Worm (Caenorhabditis elegans) whole organism, L2 larva: ENCODE data around the gene egrh-2.

Source experiments
- C34F6.9 ChIP-seq: fragments of 150-350 bp; optimal IDR thresholded peaks from 2 replicates; lab custom pipeline; 2014; ENCODE audit warnings: missing biosample characterization, missing genetic modification characterization
- R02D3.7 ChIP-seq: fragments of 150-350 bp; optimal IDR thresholded peaks from 2 replicates; lab custom pipeline; 2014; ENCODE audit warnings: missing biosample characterization, missing genetic modification characterization
- Y55F3AM.14 ChIP-seq: fragments of 200-800 bp; sonication (Bioruptor generic); optimal IDR thresholded peaks from 2 replicates; lab custom pipeline; 2018; ENCODE audit warnings: mild to moderate bottlenecking, missing genetic modification characterization, missing compliant biosample characterization
- ZK546.5 ChIP-seq: sonication (generic microtip); optimal IDR thresholded peaks from 2 replicates; lab custom pipeline; 2017; ENCODE audit warnings: missing biosample characterization, missing genetic modification characterization
- alr-1 ChIP-seq: fragments of 150-350 bp; optimal IDR thresholded peaks from 2 replicates; lab custom pipeline; 2014; ENCODE audit warnings: missing biosample characterization, missing genetic modification characterization
- aly-2 ChIP-seq: fragments of 150-350 bp; optimal IDR thresholded peaks from 2 replicates; lab custom pipeline; 2014; ENCODE audit warnings: missing biosample characterization, missing genetic modification characterization
- ama-1 ChIP-seq: fragments of 150-350 bp; optimal IDR thresholded peaks from 2 replicates; lab custom pipeline; 2018; ENCODE audit warnings: inconsistent platforms
- ceh-82 ChIP-seq: fragments of 150-350 bp; optimal IDR thresholded peaks from 2 replicates; lab custom pipeline; 2014; ENCODE audit warnings: missing biosample characterization, missing genetic modification characterization
- crh-2 ChIP-seq: sonication (generic microtip); optimal IDR thresholded peaks from 2 replicates; lab custom pipeline; 2017; ENCODE audit warnings: missing biosample characterization, missing genetic modification characterization
- dmd-4 ChIP-seq: sonication (generic microtip); optimal IDR thresholded peaks from 2 replicates; lab custom pipeline; 2017; ENCODE audit warnings: missing biosample characterization, missing genetic modification characterization
- elt-1 ChIP-seq: fragments of 150-350 bp; optimal IDR thresholded peaks from 2 replicates; lab custom pipeline; 2014; ENCODE audit warnings: missing biosample characterization, missing genetic modification characterization
- elt-3 ChIP-seq: sonication (generic microtip); optimal IDR thresholded peaks from 2 replicates; lab custom pipeline; 2017; ENCODE audit warnings: missing biosample characterization, missing genetic modification characterization
- gmeb-1 ChIP-seq: fragments of 150-350 bp; optimal IDR thresholded peaks from 2 replicates; lab custom pipeline; 2014; ENCODE audit warnings: missing biosample characterization, missing genetic modification characterization
- lin-11 ChIP-seq: fragments of 150-350 bp; sonication (generic microtip); optimal IDR thresholded peaks from 2 replicates; lab custom pipeline; 2014; ENCODE audit warnings: missing biosample characterization, missing genetic modification characterization, inconsistent platforms, mixed read lengths
- lin-13 ChIP-seq: fragments of 150-350 bp; optimal IDR thresholded peaks from 2 replicates; lab custom pipeline; 2014; ENCODE audit warnings: missing biosample characterization, missing genetic modification reagents, missing genetic modification characterization
- lin-39 ChIP-seq: fragments of 150-350 bp; optimal IDR thresholded peaks from 2 replicates; lab custom pipeline; 2014; ENCODE audit warnings: missing biosample characterization, missing genetic modification reagents, missing genetic modification characterization
- lsy-2 ChIP-seq, 2 experiments: fragments of 150-350 bp in 1 of 2; sonication (generic microtip) in 1 of 2; optimal IDR thresholded peaks; 2 replicates each; lab custom pipeline; 2014 to 2017; ENCODE audit warnings: missing biosample characterization in 2 of 2, missing genetic modification characterization in 2 of 2
- mab-5 ChIP-seq: fragments of 150-350 bp; optimal IDR thresholded peaks from 2 replicates; lab custom pipeline; 2014; ENCODE audit warnings: missing biosample characterization, missing genetic modification characterization
- nhr-129 ChIP-seq: fragments of 150-350 bp; optimal IDR thresholded peaks from 2 replicates; lab custom pipeline; 2014; ENCODE audit warnings: missing biosample characterization, missing genetic modification characterization
- nhr-21 ChIP-seq: fragments of 150-350 bp; optimal IDR thresholded peaks from 2 replicates; lab custom pipeline; 2014; ENCODE audit warnings: missing biosample characterization, missing genetic modification characterization
- nhr-23 ChIP-seq: fragments of 150-350 bp; optimal IDR thresholded peaks from 2 replicates; lab custom pipeline; 2014; ENCODE audit warnings: missing biosample characterization, missing genetic modification reagents, missing genetic modification characterization
- nhr-237 ChIP-seq: fragments of 150-350 bp; optimal IDR thresholded peaks from 2 replicates; lab custom pipeline; 2014; ENCODE audit warnings: missing biosample characterization, missing genetic modification characterization
- nhr-25 ChIP-seq: fragments of 150-350 bp; sonication (generic microtip); optimal IDR thresholded peaks from 3 replicates; lab custom pipeline; 2014; ENCODE audit warnings: missing biosample characterization, missing genetic modification characterization
- nhr-6 ChIP-seq: fragments of 150-350 bp; optimal IDR thresholded peaks from 2 replicates; lab custom pipeline; 2014; ENCODE audit warnings: missing biosample characterization, missing genetic modification characterization
- nhr-77 ChIP-seq: fragments of 150-350 bp; optimal IDR thresholded peaks from 2 replicates; lab custom pipeline; 2014; ENCODE audit warnings: missing biosample characterization, missing genetic modification characterization
- peb-1 ChIP-seq: fragments of 150-350 bp; optimal IDR thresholded peaks from 2 replicates; lab custom pipeline; 2014; ENCODE audit warnings: missing biosample characterization, missing genetic modification characterization
- sem-4 ChIP-seq: fragments of 150-350 bp; optimal IDR thresholded peaks from 2 replicates; lab custom pipeline; 2014; ENCODE audit warnings: missing biosample characterization, missing genetic modification reagents, missing genetic modification characterization
- sma-9 ChIP-seq, 2 experiments: fragments of 150-350 bp in 1 of 2; sonication (generic microtip) in 1 of 2; optimal IDR thresholded peaks; 2 replicates each; lab custom pipeline; 2014 to 2016; ENCODE audit warnings: missing genetic modification characterization in 2 of 2, mild to moderate bottlenecking in 1 of 2, missing biosample characterization in 1 of 2, missing compliant biosample characterization in 1 of 2, missing genetic modification reagents in 1 of 2, moderate library complexity in 1 of 2
- unc-39 ChIP-seq: fragments of 150-350 bp; optimal IDR thresholded peaks from 2 replicates; lab custom pipeline; 2014; ENCODE audit warnings: missing biosample characterization, missing genetic modification characterization
- unc-55 ChIP-seq: fragments of 150-350 bp; sonication (generic microtip); optimal IDR thresholded peaks from 3 replicates; lab custom pipeline; 2014; ENCODE audit warnings: missing biosample characterization, missing genetic modification reagents, missing genetic modification characterization
- zag-1 ChIP-seq: fragments of 150-350 bp; optimal IDR thresholded peaks from 2 replicates; lab custom pipeline; 2014; ENCODE audit warnings: missing biosample characterization, missing genetic modification characterization
- ztf-11 ChIP-seq: sonication (generic microtip); optimal IDR thresholded peaks from 2 replicates; lab custom pipeline; 2017; ENCODE audit warnings: missing biosample characterization, missing genetic modification characterization
- ztf-4 ChIP-seq: fragments of 150-350 bp; optimal IDR thresholded peaks from 2 replicates; lab custom pipeline; 2014; ENCODE audit warnings: missing biosample characterization, missing genetic modification characterization

Gene egrh-2

ce11 chrIV:1006662-1007061 is 16.4 kb upstream of the egrh-2 start:
- TF ChIP-seq sem-4 (tag; lab: Kevin White, UChicago) = no peak
- no peak for TF ChIP-seq ztf-4 (tag; lab: Kevin White, UChicago)
- no peak for TF ChIP-seq sma-9 (GFP tag; optimal IDR thresholded peaks at IDR 0.05; lab: Kevin White, UChicago)
- no peak for TF ChIP-seq sma-9 (tag; optimal IDR thresholded peaks at IDR 0.05; lab: Kevin White, UChicago)
- TF ChIP-seq lin-13 (GFP tag; lab: Kevin White, UChicago) = no peak
- no peak for TF ChIP-seq nhr-6 (tag; lab: Kevin White, UChicago)
- no peak for TF ChIP-seq Y55F3AM.14 (GFP tag; lab: Kevin White, UChicago)
- no peak for TF ChIP-seq elt-1 (tag; lab: Kevin White, UChicago)

ce11 chrIV:1005761-1006160 is 15.5 kb upstream of the egrh-2 start, which contains the start of gene immp-2:
Gene immp-2 (minus strand): TSS chrIV:1005861.
- TF ChIP-seq aly-2 (tag; lab: Kevin White, UChicago) (no peak), nhr-25 (no peak), ama-1 (lab: Kevin White, UChicago) (no peak), gmeb-1 (tag; lab: Kevin White, UChicago) (no peak), nhr-129 (no peak), sem-4 (tag; lab: Kevin White, UChicago) (no peak)
- TF ChIP-seq, all 48 proteins: peak for 0

ce11 chrIV:1000441-1000840 is 10.2 kb upstream of the egrh-2 start:
- TF ChIP-seq sma-9 (GFP tag; optimal IDR thresholded peaks at IDR 0.05; lab: Kevin White, UChicago) (no peak), sma-9 (tag; optimal IDR thresholded peaks at IDR 0.05; lab: Kevin White, UChicago) (no peak), unc-39 (no peak), nhr-237 (tag; lab: Kevin White, UChicago) (no peak)
- TF ChIP-seq, all 48 proteins: peak for 0

- TF ChIP-seq zag-1 (tag; lab: Kevin White, UChicago) (no peak), ceh-82 (tag; lab: Kevin White, UChicago) (no peak), nhr-129 (no peak), alr-1 (tag; lab: Kevin White, UChicago) (no peak), ama-1 (lab: Kevin White, UChicago) (no peak), elt-3 (tag; lab: Kevin White, UChicago) (no peak), Y55F3AM.14 (GFP tag; lab: Kevin White, UChicago) (no peak), lin-11 (tag; lab: Kevin White, UChicago) (no peak), R02D3.7 (no peak), dmd-4 (tag; lab: Kevin White, UChicago) (no peak), elt-1 (tag; lab: Kevin White, UChicago) (no peak), ZK546.5 (no peak), nhr-21 (no peak), nhr-77 (tag; lab: Kevin White, UChicago) (no peak), peb-1 (tag; lab: Kevin White, UChicago) (no peak), crh-2 (tag; lab: Kevin White, UChicago) (no peak), nhr-23 (tag; lab: Kevin White, UChicago) (no peak)
Observed at ce11 chrIV:999675-1000074, 9.4 kb upstream of the egrh-2 start.

ce11 chrIV:998914-999313 is 8.7 kb upstream of the egrh-2 start, which contains the start of gene Y55F3AM.5:
Gene Y55F3AM.5 (plus strand): TSS chrIV:999214.
- no peak for TF ChIP-seq alr-1 (tag; lab: Kevin White, UChicago)
- TF ChIP-seq zag-1 (tag; lab: Kevin White, UChicago) = no peak
- TF ChIP-seq mab-5 (tag; lab: Kevin White, UChicago) = no peak
- TF ChIP-seq ztf-11 = no peak

- TF ChIP-seq nhr-129 (peak; percentile 18), gmeb-1 (tag; lab: Kevin White, UChicago) (peak; percentile 90), lsy-2 (tag; optimal IDR thresholded peaks at IDR 0.05; lab: Kevin White, UChicago) (peak; percentile 1 to 50), unc-55 (GFP tag; lab: Kevin White, UChicago) (peak; percentile 41), C34F6.9 (tag; lab: Kevin White, UChicago) (peak; percentile 38), ztf-4 (tag; lab: Kevin White, UChicago) (no peak), lin-39 (tag; lab: Kevin White, UChicago) (no peak)
Observed at ce11 chrIV:991647-992400, 1.6 kb upstream of the egrh-2 start, which contains the start of gene lep-2. Gene lep-2 (plus strand): TSS chrIV:992283.
